Worm (Caenorhabditis elegans) whole organism, L4 larva: ENCODE results near the gene pals-18.
"Not testable (repeated sequence)": the region's sequence is repeated elsewhere in the genome, so short reads cannot be mapped to it uniquely, and the experiment has no call there.

Experiments used
- egl-43 ChIP-seq: fragments of 200-800 bp; sonication (Bioruptor generic); IDR thresholded peaks from 2 replicates; pipeline ENCODE4 v1.3.6; 2022; ENCODE audit warnings: missing genetic modification reagents, missing genetic modification characterization, missing compliant biosample characterization
- fkh-10 ChIP-seq: fragments of 150-350 bp; optimal IDR thresholded peaks from 2 replicates; lab custom pipeline; 2014; ENCODE audit warnings: missing biosample characterization, missing genetic modification reagents, missing genetic modification characterization
- nhr-111 ChIP-seq: fragments of 200-800 bp; sonication (Bioruptor generic); optimal IDR thresholded peaks from 2 replicates; lab custom pipeline; 2018; ENCODE audit warnings: mild to moderate bottlenecking, missing genetic modification characterization, missing compliant biosample characterization
- nhr-6 ChIP-seq: fragments of 150-350 bp; optimal IDR thresholded peaks from 2 replicates; lab custom pipeline; 2014; ENCODE audit warnings: missing biosample characterization, missing genetic modification characterization
- nhr-76 ChIP-seq: fragments of 150-350 bp; optimal IDR thresholded peaks from 2 replicates; lab custom pipeline; 2014; ENCODE audit warnings: missing biosample characterization, missing genetic modification characterization
- saeg-2 ChIP-seq: fragments of 200-800 bp; sonication (Bioruptor generic); IDR thresholded peaks from 2 replicates; pipeline ENCODE4 v1.3.6; 2022; ENCODE audit warnings: missing genetic modification reagents, missing genetic modification characterization, missing compliant biosample characterization
- set-16 ChIP-seq: fragments of 200-800 bp; sonication (Bioruptor generic); IDR thresholded peaks from 2 replicates; pipeline ENCODE4 v1.3.6; 2022; ENCODE audit warnings: missing genetic modification reagents, missing genetic modification characterization, missing compliant biosample characterization
- ztf-11 ChIP-seq: fragments of 150-350 bp; optimal IDR thresholded peaks from 2 replicates; lab custom pipeline; 2014; ENCODE audit warnings: missing biosample characterization, missing genetic modification characterization

ce11 chrIII:1375491-1375890 is 27.7 kb upstream of the pals-18 start, which contains the start of gene Y82E9BR.10:
- not testable (repeated sequence) for TF ChIP-seq nhr-111; ztf-11 (tag; lab: Kevin White, UChicago); egl-43 (GFP tag; lab: Robert Waterston, UW); fkh-10 (GFP tag; lab: Kevin White, UChicago); nhr-76; saeg-2; set-16 (GFP tag; lab: Robert Waterston, UW); nhr-6
